Fruit fly (Drosophila melanogaster): ENCODE measurements around the gene Tango14.

Tango14 gene

DNA sequence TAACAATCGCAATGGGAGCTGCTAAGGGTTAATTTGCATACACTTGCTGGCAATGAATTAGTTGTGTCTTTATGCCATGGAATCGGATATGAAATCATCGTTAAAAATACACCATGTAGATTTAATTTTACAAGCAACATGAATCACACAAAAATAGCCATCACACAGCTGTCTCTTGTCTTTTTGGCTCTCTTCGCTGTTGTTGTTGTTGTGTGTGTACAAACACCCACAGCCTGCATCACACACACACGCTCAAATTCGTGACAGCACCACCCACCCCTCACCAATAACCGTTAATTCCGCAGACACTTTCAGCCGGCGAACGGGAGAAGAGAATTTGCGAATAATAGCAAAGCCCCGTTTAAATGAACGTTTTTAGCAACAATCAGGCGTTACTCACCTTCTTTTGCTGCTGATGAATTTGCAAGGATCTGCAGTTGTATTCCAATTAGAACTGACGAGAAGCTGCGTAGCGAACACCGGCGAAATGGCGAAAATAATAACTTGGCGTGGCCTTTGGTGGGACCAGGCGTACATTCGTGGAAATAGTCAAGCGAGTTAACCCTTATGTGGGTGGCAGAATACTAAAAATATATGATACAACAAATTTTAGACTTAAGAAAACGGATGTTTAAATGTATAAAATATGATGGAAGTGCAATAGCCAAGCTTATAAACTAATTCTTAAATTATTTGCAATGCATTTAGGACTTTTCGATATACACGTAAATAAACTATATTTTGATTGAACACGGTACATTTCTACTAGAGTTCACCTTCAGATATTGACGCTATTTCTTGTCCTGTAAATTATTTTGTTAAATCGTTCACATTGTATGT, 562 bp upstream of the Tango14 start, which contains the start of gene capt:
Gene capt, minus strand, starts transcription at position 584 of the 840 bp plus-strand sequence.
- TF ChIP-seq CG11902 (GFP tag; optimal IDR thresholded peaks at IDR 0.05) (peak; percentile 7), CG1621 (tag; optimal IDR thresholded peaks at IDR 0.05) (no peak), CG6854 (GFP tag; optimal IDR thresholded peaks at IDR 0.05) (no peak), CG6792 (GFP tag; optimal IDR thresholded peaks at IDR 0.05) (no peak), topi (GFP tag; optimal IDR thresholded peaks at IDR 0.05) (peak; percentile 27), CG8632 (GFP tag; optimal IDR thresholded peaks at IDR 0.05) (no peak), CG6163 (GFP tag; IDR thresholded peaks at IDR 0.05) (peak; percentile 37; the same call in 1 of the 3 replicates), CG4318 (GFP tag; optimal IDR thresholded peaks at IDR 0.05) (no peak), Hr39 (GFP tag; optimal IDR thresholded peaks at IDR 0.05) (peak; percentile 66), CG15336 (GFP tag; IDR thresholded peaks at IDR 0.05) (peak; percentile 37; the same call in 1 of the 2 replicates), CG3919 (GFP tag; optimal IDR thresholded peaks at IDR 0.05) (no peak), net (GFP tag; optimal IDR thresholded peaks at IDR 0.05) (no peak), Hr38 (GFP tag; optimal IDR thresholded peaks at IDR 0.05) (no peak), Sox14 (GFP tag; optimal IDR thresholded peaks at IDR 0.05) (peak; percentile 33), CG7368 (GFP tag; optimal IDR thresholded peaks at IDR 0.05) (no peak), eg (GFP tag; IDR thresholded peaks at IDR 0.05) (peak; percentile 55; the same call in 1 of the 3 replicates), CG3032 (tag; optimal IDR thresholded peaks at IDR 0.05) (peak; percentile 51), vri (GFP tag; optimal IDR thresholded peaks at IDR 0.05) (peak; percentile 18), CG8119 (GFP tag; IDR thresholded peaks at IDR 0.05) (0 out of 3 replicates have a peak, but pooled peaks have one; percentile 49), dac (GFP tag; optimal IDR thresholded peaks at IDR 0.05) (no peak), Ets96B (tag; optimal IDR thresholded peaks at IDR 0.05) (peak; percentile 33), fd85E (GFP tag; optimal IDR thresholded peaks at IDR 0.05) (no peak), achi (GFP tag; optimal IDR thresholded peaks at IDR 0.05) (no peak), Smox (GFP tag; optimal IDR thresholded peaks at IDR 0.05) (no peak), Ets21C (GFP tag; optimal IDR thresholded peaks at IDR 0.05) (no peak), Sox102F (GFP tag; optimal IDR thresholded peaks at IDR 0.05) (peak; percentile 31), esn (GFP tag; optimal IDR thresholded peaks at IDR 0.05) (peak; percentile 30), Lpt (GFP tag; optimal IDR thresholded peaks at IDR 0.05) (no peak), Gug (GFP tag; IDR thresholded peaks at IDR 0.05) (no peak), salr (GFP tag; optimal IDR thresholded peaks at IDR 0.05) (no peak), CG34406 (GFP tag; optimal IDR thresholded peaks at IDR 0.05) (peak; percentile 27), CG10669 (GFP tag; optimal IDR thresholded peaks at IDR 0.05) (no peak), OdsH (GFP tag; optimal IDR thresholded peaks at IDR 0.05) (no peak), pdm3 (GFP tag; optimal IDR thresholded peaks at IDR 0.05) (no peak), spab (GFP tag; optimal IDR thresholded peaks at IDR 0.05) (no peak), fkh (GFP tag; optimal IDR thresholded peaks at IDR 0.05) (peak; percentile 30), ss (GFP tag; optimal IDR thresholded peaks at IDR 0.05) (peak; percentile 33 to 50), Hr4 (GFP tag; optimal IDR thresholded peaks at IDR 0.05) (no peak), CG10631 (GFP tag; optimal IDR thresholded peaks at IDR 0.05) (no peak), Blimp-1 (GFP tag; optimal IDR thresholded peaks at IDR 0.05) (no peak), lz (GFP tag; optimal IDR thresholded peaks at IDR 0.05) (peak; percentile 59), CG9139 (GFP tag; optimal IDR thresholded peaks at IDR 0.05) (no peak), CG11762 (GFP tag; optimal IDR thresholded peaks at IDR 0.05; ENCODE audit: insufficient read depth) (no peak), Sox15 (GFP tag; optimal IDR thresholded peaks at IDR 0.05) (peak; percentile 8), cyc (GFP tag; optimal IDR thresholded peaks at IDR 0.05) (peak; percentile 54), fd59A (GFP tag; optimal IDR thresholded peaks at IDR 0.05) (no peak), CG6276 (GFP tag; optimal IDR thresholded peaks at IDR 0.05) (no peak), CG32006 (GFP tag; optimal IDR thresholded peaks at IDR 0.05) (no peak), dsx (GFP tag; optimal IDR thresholded peaks at IDR 0.05; ENCODE audit: poor library complexity, severe bottlenecking) (no peak), CG8319 (GFP tag; optimal IDR thresholded peaks at IDR 0.05) (no peak)
